Fruit fly (Drosophila melanogaster) whole organism, embryonic: ENCODE measurements around the gene zfh2.

Experiments used
- CG17802 ChIP-seq: fragments of 200-800 bp; sonication (Bioruptor generic); optimal IDR thresholded peaks from 2 replicates; lab custom pipeline; 2018; ENCODE audit warnings: missing biosample characterization, mild to moderate bottlenecking, missing genetic modification characterization, moderate library complexity
- CG3407 ChIP-seq: fragments of 200-800 bp; sonication (Bioruptor generic); optimal IDR thresholded peaks from 2 replicates; lab custom pipeline; 2018; ENCODE audit warnings: missing biosample characterization, mild to moderate bottlenecking, missing genetic modification characterization
- Nf-YB ChIP-seq: fragments of 200-800 bp; sonication (Bioruptor generic); optimal IDR thresholded peaks from 3 replicates; lab custom pipeline; 2019; ENCODE audit warnings: missing biosample characterization, mild to moderate bottlenecking, missing genetic modification characterization, moderate library complexity
- Ptx1 ChIP-seq: fragments of 200-800 bp; sonication (Bioruptor generic); IDR thresholded peaks from 2 replicates; pipeline ENCODE4 v1.3.6; 2022; ENCODE audit warnings: missing biosample characterization, missing genetic modification characterization
- wdn ChIP-seq: fragments of 200-800 bp; sonication (Bioruptor generic); IDR thresholded peaks from 2 replicates; pipeline ENCODE4 v1.3.6; 2022; ENCODE audit warnings: missing biosample characterization, missing genetic modification characterization

DNA sequence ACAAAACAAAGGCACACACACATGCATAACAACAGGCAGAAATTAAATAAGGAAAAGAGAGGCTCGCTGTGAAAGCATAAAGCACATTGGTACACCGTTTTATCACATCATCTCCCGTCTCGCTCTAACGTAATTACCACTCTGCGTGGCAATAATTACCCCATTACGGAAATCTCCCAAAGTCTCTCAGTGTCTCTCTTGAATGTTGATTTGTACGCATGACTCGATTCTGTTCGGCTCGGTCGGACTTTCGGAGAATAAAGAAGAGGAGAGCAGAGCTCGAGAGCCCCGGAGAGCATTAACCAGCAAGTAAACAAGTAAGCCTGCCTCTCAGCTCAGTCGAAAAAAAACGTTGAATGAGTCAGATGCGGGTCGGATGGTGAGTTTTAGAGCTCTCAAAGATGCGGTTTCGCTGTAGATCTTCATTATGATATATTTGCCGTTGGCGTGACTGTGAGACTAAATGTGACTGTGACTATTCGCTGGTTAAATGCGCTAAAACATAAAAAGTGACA is at the start of gene zfh2:
- TF ChIP-seq CG3407 (GFP tag; lab: Kevin White, UChicago): no peak
- no peak for TF ChIP-seq wdn (GFP tag; lab: Robert Waterston, UW)
- no peak for TF ChIP-seq CG17802 (tag; lab: Kevin White, UChicago)
- TF ChIP-seq Nf-YB: peak; percentile 93
- TF ChIP-seq Ptx1 (GFP tag; lab: Robert Waterston, UW): no peak
